Worm (Caenorhabditis elegans): Measurements from ENCODE around the gene nol-56.

- TF ChIP-seq fkh-10 (GFP tag; optimal IDR thresholded peaks at IDR 0.05) = no peak
- no peak for TF ChIP-seq F13H6.1 (tag; optimal IDR thresholded peaks at IDR 0.05)
- no peak for TF ChIP-seq ceh-9 (tag; optimal IDR thresholded peaks at IDR 0.05)
- TF ChIP-seq mec-3 (tag; optimal IDR thresholded peaks at IDR 0.05; ENCODE audit: borderline replicate concordance) = no peak
- TF ChIP-seq tbx-2 (tag; optimal IDR thresholded peaks at IDR 0.05) = no peak
- no peak for TF ChIP-seq hlh-6 (tag; optimal IDR thresholded peaks at IDR 0.05)
- no peak for TF ChIP-seq nfya-1 (tag; optimal IDR thresholded peaks at IDR 0.05)
- no peak for TF ChIP-seq ceh-2 (tag; optimal IDR thresholded peaks at IDR 0.05)
- no peak for TF ChIP-seq nhr-11 (tag; optimal IDR thresholded peaks at IDR 0.05)
- no peak for TF ChIP-seq ama-1 (optimal IDR thresholded peaks at IDR 0.05)
- TF ChIP-seq ceh-24 (tag; optimal IDR thresholded peaks at IDR 0.05) = no peak
- no peak for TF ChIP-seq zip-5 (tag; optimal IDR thresholded peaks at IDR 0.05)
- no peak for TF ChIP-seq tbx-7 (tag; optimal IDR thresholded peaks at IDR 0.05)
- no peak for TF ChIP-seq fax-1 (tag; optimal IDR thresholded peaks at IDR 0.05)
These were observed 42.5 kb upstream of the nol-56 start, which contains the start of the genes col-151 and ugt-1 for ce11 chrV:10395173-10395766.
